Fruit fly (Drosophila melanogaster): ENCODE results near the gene RpL7.

- no peak for TF ChIP-seq CTCF (optimal IDR thresholded peaks at IDR 0.05)
- TF ChIP-seq CG8478 (optimal IDR thresholded peaks at IDR 0.05): no peak
These were observed 31.5 kb downstream of the RpL7 start, which contains the start of gene eEF1delta for dm6 chr2L:10232152-10232816.
